Worm (Caenorhabditis elegans) whole organism, young adult: ENCODE results near the gene lec-3.

Experiments
- B0261.1 ChIP-seq: sonication (generic microtip); optimal IDR thresholded peaks from 2 replicates; lab custom pipeline; 2016; ENCODE audit warnings: mild to moderate bottlenecking, missing genetic modification characterization, moderate library complexity, missing compliant biosample characterization
- B0336.3 ChIP-seq: fragments of 200-800 bp; sonication (Bioruptor generic); IDR thresholded peaks from 2 replicates; pipeline ENCODE4 v1.3.6; 2022; ENCODE audit warnings: missing genetic modification characterization, missing compliant biosample characterization
- F52B5.7 ChIP-seq: sonication (generic microtip); optimal IDR thresholded peaks from 2 replicates; lab custom pipeline; 2016; ENCODE audit warnings: mild to moderate bottlenecking, missing genetic modification characterization, missing compliant biosample characterization
- F57A8.1 ChIP-seq: fragments of 200-800 bp; sonication (Bioruptor generic); optimal IDR thresholded peaks from 2 replicates; lab custom pipeline; 2018; ENCODE audit warnings: mild to moderate bottlenecking, missing genetic modification characterization, moderate library complexity, missing compliant biosample characterization
- F57C9.4 ChIP-seq: sonication (generic microtip); optimal IDR thresholded peaks from 2 replicates; lab custom pipeline; 2017; ENCODE audit warnings: mild to moderate bottlenecking, missing genetic modification characterization, missing compliant biosample characterization
- T07F8.4 ChIP-seq: sonication (generic microtip); optimal IDR thresholded peaks from 2 replicates; lab custom pipeline; 2016; ENCODE audit warnings: mild to moderate bottlenecking, missing genetic modification characterization, moderate library complexity, missing compliant biosample characterization
- Y53F4B.3 ChIP-seq: fragments of 200-800 bp; sonication (Bioruptor generic); IDR thresholded peaks from 2 replicates; pipeline ENCODE4 v1.3.6; 2022; ENCODE audit warnings: missing genetic modification reagents, missing genetic modification characterization, missing compliant biosample characterization
- Y53G8AR.9 ChIP-seq: fragments of 200-800 bp; sonication (Bioruptor generic); conservative IDR thresholded peaks from 2 replicates; pipeline ENCODE4 v1.3.6; 2022; ENCODE audit warnings: missing genetic modification reagents, missing genetic modification characterization, missing compliant biosample characterization
- Y56A3A.18 ChIP-seq: fragments of 200-800 bp; sonication (Bioruptor generic); IDR thresholded peaks from 2 replicates; pipeline ENCODE4 v1.3.6; 2022; ENCODE audit warnings: missing genetic modification reagents, missing genetic modification characterization, missing compliant biosample characterization
- Y79H2A.3 ChIP-seq: fragments of 200-800 bp; sonication (Bioruptor generic); conservative IDR thresholded peaks from 2 replicates; pipeline ENCODE4 v1.3.6; 2022; ENCODE audit warnings: missing genetic modification reagents, missing genetic modification characterization, missing compliant biosample characterization
- ama-1 ChIP-seq, 3 experiments: fragments of 150-350 bp in 1 of 3; sonication (generic microtip) in 2 of 3; optimal IDR thresholded peaks; 2 replicates each; lab custom pipeline; 2014 to 2018; ENCODE audit warnings: missing biosample characterization in 2 of 3, missing genetic modification characterization in 2 of 3, missing genetic modification reagents in 2 of 3
- aptf-3 ChIP-seq: fragments of 200-800 bp; sonication (Bioruptor generic); IDR thresholded peaks from 2 replicates; pipeline ENCODE4 v1.3.6; 2022; ENCODE audit warnings: missing genetic modification characterization, missing compliant biosample characterization
- attf-5 ChIP-seq: fragments of 200-800 bp; sonication (Bioruptor generic); optimal IDR thresholded peaks from 2 replicates; lab custom pipeline; 2018; ENCODE audit warnings: mild to moderate bottlenecking, missing genetic modification characterization, missing compliant biosample characterization
- attf-6 ChIP-seq: fragments of 200-800 bp; sonication (Bioruptor generic); IDR thresholded peaks from 2 replicates; pipeline ENCODE4 v1.3.6; 2022; ENCODE audit warnings: missing genetic modification reagents, missing genetic modification characterization, missing compliant biosample characterization
- cebp-1 ChIP-seq, 2 experiments: fragments of 200-800 bp in 1 of 2; sonication (Bioruptor generic) in 1 of 2; sonication (generic microtip) in 1 of 2; IDR thresholded peaks in 1 of 2; optimal IDR thresholded peaks in 1 of 2; 2 replicates each; pipeline versions ENCODE4 v1.3.6 to Lab custom; 2017 to 2022; ENCODE audit warnings: missing compliant biosample characterization in 2 of 2, missing genetic modification characterization in 2 of 2, mild to moderate bottlenecking in 1 of 2, missing genetic modification reagents in 1 of 2, moderate library complexity in 1 of 2
- ceh-40 ChIP-seq: fragments of 200-800 bp; sonication (Bioruptor generic); IDR thresholded peaks from 2 replicates; pipeline ENCODE4 v1.3.6; 2022; ENCODE audit warnings: missing genetic modification characterization, missing compliant biosample characterization
- ceh-91 ChIP-seq: fragments of 200-800 bp; sonication (Bioruptor generic); IDR thresholded peaks from 2 replicates; pipeline ENCODE4 v1.3.6; 2022; ENCODE audit warnings: missing genetic modification reagents, missing genetic modification characterization, missing compliant biosample characterization
- dox-1 ChIP-seq: fragments of 200-800 bp; sonication (Bioruptor generic); IDR thresholded peaks from 2 replicates; pipeline ENCODE4 v1.3.6; 2022; ENCODE audit warnings: missing genetic modification reagents, missing genetic modification characterization, missing compliant biosample characterization
- dpff-1 ChIP-seq: sonication (generic microtip); optimal IDR thresholded peaks from 2 replicates; lab custom pipeline; 2017; ENCODE audit warnings: mild to moderate bottlenecking, missing genetic modification characterization, missing compliant biosample characterization
- dpl-1 ChIP-seq: fragments of 150-350 bp; optimal IDR thresholded peaks from 2 replicates; lab custom pipeline; 2014; ENCODE audit warnings: missing biosample characterization, missing genetic modification reagents, missing genetic modification characterization
- egl-18 ChIP-seq: fragments of 200-800 bp; sonication (Bioruptor generic); IDR thresholded peaks from 2 replicates; pipeline ENCODE4 v1.3.6; 2022; ENCODE audit warnings: missing genetic modification reagents, missing genetic modification characterization, missing compliant biosample characterization
- egl-44 ChIP-seq: fragments of 200-800 bp; sonication (Bioruptor generic); IDR thresholded peaks from 2 replicates; pipeline ENCODE4 v1.3.6; 2022; ENCODE audit warnings: missing genetic modification reagents, missing genetic modification characterization, missing compliant biosample characterization
- ets-4 ChIP-seq: fragments of 200-800 bp; sonication (Bioruptor generic); optimal IDR thresholded peaks from 2 replicates; lab custom pipeline; 2018; ENCODE audit warnings: mild to moderate bottlenecking, missing genetic modification characterization, missing compliant biosample characterization
- gei-17 ChIP-seq: fragments of 200-800 bp; sonication (Bioruptor generic); optimal IDR thresholded peaks from 2 replicates; lab custom pipeline; 2018; ENCODE audit warnings: mild to moderate bottlenecking, missing genetic modification characterization, missing compliant biosample characterization
- hlh-12 ChIP-seq: sonication (generic microtip); optimal IDR thresholded peaks from 2 replicates; lab custom pipeline; 2016; ENCODE audit warnings: missing genetic modification characterization, missing compliant biosample characterization
- hsf-1 ChIP-seq: fragments of 200-800 bp; sonication (Bioruptor generic); IDR thresholded peaks from 2 replicates; pipeline ENCODE4 v1.3.6; 2022; ENCODE audit warnings: missing genetic modification reagents, missing genetic modification characterization, missing compliant biosample characterization
- lag-1 ChIP-seq: fragments of 200-800 bp; sonication (Bioruptor generic); IDR thresholded peaks from 2 replicates; pipeline ENCODE4 v1.3.6; 2022; ENCODE audit warnings: missing genetic modification reagents, missing genetic modification characterization, missing compliant biosample characterization
- lsl-1 ChIP-seq: fragments of 200-800 bp; sonication (Bioruptor generic); optimal IDR thresholded peaks from 2 replicates; lab custom pipeline; 2018; ENCODE audit warnings: mild to moderate bottlenecking, missing genetic modification characterization, moderate library complexity, missing compliant biosample characterization
- madf-8 ChIP-seq: fragments of 200-800 bp; sonication (Bioruptor generic); conservative IDR thresholded peaks from 2 replicates; pipeline ENCODE4 v1.3.6; 2022; ENCODE audit warnings: missing genetic modification reagents, missing genetic modification characterization, missing compliant biosample characterization
- mcd-1 ChIP-seq: fragments of 200-800 bp; sonication (Bioruptor generic); IDR thresholded peaks from 2 replicates; pipeline ENCODE4 v1.3.6; 2022; ENCODE audit warnings: missing genetic modification reagents, missing genetic modification characterization, missing compliant biosample characterization
- mel-28 ChIP-seq: sonication (generic microtip); optimal IDR thresholded peaks from 2 replicates; lab custom pipeline; 2016; ENCODE audit warnings: borderline replicate concordance, mild to moderate bottlenecking, missing genetic modification characterization, missing compliant biosample characterization
- nfya-2 ChIP-seq: fragments of 200-800 bp; sonication (Bioruptor generic); IDR thresholded peaks from 2 replicates; pipeline ENCODE4 v1.3.6; 2022; ENCODE audit warnings: missing genetic modification reagents, missing genetic modification characterization, missing compliant biosample characterization
- pha-4 ChIP-seq: fragments of 150-350 bp; sonication (generic microtip); optimal IDR thresholded peaks from 2 replicates; lab custom pipeline; 2014; ENCODE audit warnings: missing biosample characterization, missing genetic modification reagents, missing genetic modification characterization
- rcor-1 ChIP-seq: fragments of 200-800 bp; sonication (Bioruptor generic); IDR thresholded peaks from 2 replicates; pipeline ENCODE4 v1.3.6; 2022; ENCODE audit warnings: missing genetic modification reagents, missing genetic modification characterization, missing compliant biosample characterization
- rec-8 ChIP-seq, 2 experiments: sonication (generic microtip); optimal IDR thresholded peaks; 2 replicates each; lab custom pipeline; 2016; ENCODE audit warnings: mild to moderate bottlenecking in 2 of 2, missing genetic modification characterization in 2 of 2, missing genetic modification reagents in 2 of 2, missing genotype in 2 of 2, missing biosample characterization in 1 of 2, missing compliant biosample characterization in 1 of 2, moderate library complexity in 1 of 2
- sea-2 ChIP-seq: fragments of 200-800 bp; sonication (Bioruptor generic); IDR thresholded peaks from 2 replicates; pipeline ENCODE4 v1.3.6; 2022; ENCODE audit warnings: missing genetic modification characterization, missing compliant biosample characterization
- somi-1 ChIP-seq: fragments of 200-800 bp; sonication (Bioruptor generic); optimal IDR thresholded peaks from 2 replicates; lab custom pipeline; 2018; ENCODE audit warnings: mild to moderate bottlenecking, missing genetic modification characterization, missing compliant biosample characterization
- unc-62 ChIP-seq: fragments of 150-350 bp; optimal IDR thresholded peaks from 2 replicates; lab custom pipeline; 2014; ENCODE audit warnings: missing biosample characterization, missing genetic modification reagents, missing genetic modification characterization
- xnd-1 ChIP-seq: sonication (generic microtip); optimal IDR thresholded peaks from 2 replicates; lab custom pipeline; 2016; ENCODE audit warnings: missing genotype, missing genetic modification reagents, missing genetic modification characterization, missing compliant biosample characterization
- zfh-2 ChIP-seq: fragments of 200-800 bp; sonication (Bioruptor generic); conservative IDR thresholded peaks from 2 replicates; pipeline ENCODE4 v1.3.6; 2022; ENCODE audit warnings: missing genetic modification reagents, missing genetic modification characterization, missing compliant biosample characterization
- ztf-18 ChIP-seq: sonication (generic microtip); optimal IDR thresholded peaks from 2 replicates; lab custom pipeline; 2016; ENCODE audit warnings: missing genotype, mild to moderate bottlenecking, missing genetic modification characterization, missing compliant biosample characterization
- ztf-22 ChIP-seq: fragments of 200-800 bp; sonication (Bioruptor generic); optimal IDR thresholded peaks from 2 replicates; lab custom pipeline; 2018; ENCODE audit warnings: mild to moderate bottlenecking, missing genetic modification characterization, moderate library complexity, missing compliant biosample characterization
- ztf-25 ChIP-seq: fragments of 200-800 bp; sonication (Bioruptor generic); IDR thresholded peaks from 2 replicates; pipeline ENCODE4 v1.3.6; 2022; ENCODE audit warnings: missing genetic modification reagents, missing genetic modification characterization, missing compliant biosample characterization
- ztf-3 ChIP-seq: fragments of 200-800 bp; sonication (Bioruptor generic); optimal IDR thresholded peaks from 2 replicates; lab custom pipeline; 2018; ENCODE audit warnings: mild to moderate bottlenecking, missing genetic modification characterization, missing compliant biosample characterization

Gene lec-3

DNA sequence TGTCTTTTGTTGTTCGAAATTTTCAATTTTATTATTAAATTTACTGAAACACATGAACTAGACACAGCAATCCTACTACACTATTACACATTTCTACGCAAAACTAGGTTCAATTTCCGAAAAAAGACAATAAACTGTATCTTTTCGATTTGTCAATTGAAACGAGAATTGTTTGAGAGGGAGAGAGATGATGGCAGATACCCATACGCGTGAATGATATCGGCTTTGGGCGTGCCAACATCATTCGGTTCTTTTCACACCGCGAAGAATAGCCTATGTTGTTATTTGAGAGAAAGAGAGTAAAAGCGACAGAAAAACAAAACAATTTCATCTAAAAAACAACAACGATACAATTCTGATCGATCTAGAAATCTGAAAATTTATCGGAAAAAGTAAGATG is 20.8 kb downstream of the lec-3 start (continued):
- TF ChIP-seq dpff-1 (tag; lab: Kevin White, UChicago), result no peak
- no peak for TF ChIP-seq ztf-18 (tag; lab: Kevin White, UChicago)
- TF ChIP-seq F57A8.1, result no peak
- TF ChIP-seq Y53G8AR.9, result no peak
- no peak for TF ChIP-seq Y79H2A.3

- TF ChIP-seq pha-4 (no peak), sea-2 (GFP tag; lab: Robert Waterston, UW) (no peak), hsf-1 (GFP tag; lab: Robert Waterston, UW) (no peak), cebp-1 (GFP tag; IDR thresholded peaks at IDR 0.05; lab: Robert Waterston, UW) (no peak), cebp-1 (tag; optimal IDR thresholded peaks at IDR 0.05; lab: Kevin White, UChicago) (peak; percentile 5), Y56A3A.18 (GFP tag; lab: Robert Waterston, UW) (0 out of 2 replicates have a peak, but pooled peaks have one; percentile 16), ceh-91 (GFP tag; lab: Robert Waterston, UW) (no peak)
Observed at ce11 chrII:10012490-10012889, 21.6 kb downstream of the lec-3 start.

DNA sequence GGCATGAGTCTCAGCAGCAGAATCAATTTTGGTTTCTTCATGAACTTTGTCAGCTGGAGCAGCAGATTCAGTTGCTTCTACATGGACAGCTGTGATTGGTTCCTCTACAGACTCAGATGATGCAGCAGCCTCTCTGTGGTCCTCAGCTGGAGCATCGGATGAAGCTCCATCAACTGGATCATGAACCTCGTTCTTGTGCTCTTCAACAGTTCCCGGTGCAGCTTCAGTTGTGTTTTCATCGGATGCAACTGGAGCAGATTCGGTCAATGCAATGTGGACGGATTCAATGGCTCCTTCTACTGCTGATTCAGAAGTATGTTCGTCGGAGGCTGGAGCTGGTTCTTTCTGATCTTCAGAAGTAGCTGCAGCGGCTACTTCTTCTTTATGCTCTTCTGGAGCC is 23.5 kb downstream of the lec-3 start:
- TF ChIP-seq B0336.3 (GFP tag; lab: Robert Waterston, UW) (no peak), unc-62 (GFP tag; lab: Kevin White, UChicago) (no peak), zfh-2 (GFP tag; lab: Robert Waterston, UW) (no peak), mcd-1 (no peak), egl-44 (GFP tag; lab: Robert Waterston, UW) (no peak), attf-6 (GFP tag; lab: Robert Waterston, UW) (no peak), dpl-1 (GFP tag; lab: Kevin White, UChicago) (no peak), madf-8 (GFP tag; lab: Robert Waterston, UW) (no peak), gei-17 (GFP tag; lab: Kevin White, UChicago) (no peak), Y79H2A.3 (no peak), F57C9.4 (tag; lab: Kevin White, UChicago) (no peak)

- no peak for TF ChIP-seq F57C9.4 (tag; lab: Kevin White, UChicago)
- TF ChIP-seq rcor-1 (GFP tag; lab: Robert Waterston, UW), result no peak
- peak; percentile 33 for TF ChIP-seq attf-5 (GFP tag; lab: Kevin White, UChicago)
- TF ChIP-seq ztf-25 (GFP tag; lab: Robert Waterston, UW), result no peak
- peak; percentile 68 for TF ChIP-seq somi-1 (GFP tag; lab: Kevin White, UChicago)
- TF ChIP-seq F57A8.1, result no peak
- no peak for TF ChIP-seq hlh-12 (tag; lab: Kevin White, UChicago)
- no peak for TF ChIP-seq lag-1 (GFP tag; lab: Robert Waterston, UW)
- TF ChIP-seq B0261.1 (tag; lab: Kevin White, UChicago), result no peak
- no peak for TF ChIP-seq ztf-22 (GFP tag; lab: Kevin White, UChicago)
- TF ChIP-seq ets-4 (GFP tag; lab: Kevin White, UChicago), result no peak
- no peak for TF ChIP-seq xnd-1 (tag; lab: Kevin White, UChicago)
- TF ChIP-seq mel-28 (tag; lab: Kevin White, UChicago), result no peak
- TF ChIP-seq ceh-40 (GFP tag; lab: Robert Waterston, UW), result no peak
- TF ChIP-seq dox-1, result peak; percentile 25; the same call in 1 of the 2 replicates
- TF ChIP-seq nfya-2 (GFP tag; lab: Robert Waterston, UW), result no peak
- peak; percentile 26 for TF ChIP-seq ama-1 (optimal IDR thresholded peaks at IDR 0.05; lab: Kevin White, UChicago)
- no peak for TF ChIP-seq ama-1 (GFP tag; optimal IDR thresholded peaks at IDR 0.05; lab: Kevin White, UChicago)
- TF ChIP-seq T07F8.4 (tag; lab: Kevin White, UChicago), result no peak
- TF ChIP-seq Y53F4B.3, result no peak
- no peak for TF ChIP-seq rec-8 (tag; optimal IDR thresholded peaks at IDR 0.05; lab: Kevin White, UChicago)
- TF ChIP-seq ztf-3 (GFP tag; lab: Kevin White, UChicago), result peak; percentile 0
- no peak for TF ChIP-seq lsl-1
- no peak for TF ChIP-seq egl-18
- no peak for TF ChIP-seq aptf-3 (GFP tag; lab: Robert Waterston, UW)
- TF ChIP-seq Y79H2A.3, result no peak
- no peak for TF ChIP-seq F52B5.7
Observed at ce11 chrII:10016013-10016412, 25.1 kb downstream of the lec-3 start, which contains the start of gene lec-2. Gene lec-2 (minus strand): TSS chrII:10016183.
